Worm (Caenorhabditis elegans): ENCODE data around the gene unc-25.

ce11 chrIII:12918575-12918974 lies 23.9 kb upstream of the unc-25 start, which contains the start of gene Y37D8A.16:
- TF ChIP-seq cebp-1 (GFP tag; IDR thresholded peaks at IDR 0.05) (no peak), cebp-1 (tag; optimal IDR thresholded peaks at IDR 0.05) (no peak), pbrm-1 (GFP tag; IDR thresholded peaks at IDR 0.05) (no peak), gei-17 (GFP tag; optimal IDR thresholded peaks at IDR 0.05) (no peak), rpc-1 (optimal IDR thresholded peaks at IDR 0.05) (no peak), rpc-1 (tag; optimal IDR thresholded peaks at IDR 0.05) (no peak), ekl-4 (GFP tag; IDR thresholded peaks at IDR 0.05) (no peak), ceh-40 (GFP tag; IDR thresholded peaks at IDR 0.05) (no peak), hmg-20 (GFP tag; IDR thresholded peaks at IDR 0.05) (no peak), F49E8.2 (tag; optimal IDR thresholded peaks at IDR 0.05; ENCODE audit: insufficient read depth) (no peak), dpl-1 (GFP tag; optimal IDR thresholded peaks at IDR 0.05) (no peak), B0035.1 (tag; optimal IDR thresholded peaks at IDR 0.05) (no peak), snpc-4 (GFP tag; optimal IDR thresholded peaks at IDR 0.05) (no peak), snpc-4 (tag; optimal IDR thresholded peaks at IDR 0.05) (no peak), pha-4 (tag; optimal IDR thresholded peaks at IDR 0.05) (no peak), athp-1 (tag; optimal IDR thresholded peaks at IDR 0.05) (no peak), snpc-1.1 (tag; optimal IDR thresholded peaks at IDR 0.05; ENCODE audit: insufficient read depth) (no peak)

All from whole organism, young adult.